Fruit fly (Drosophila melanogaster) S2 (cell line): ENCODE data around the gene CG33258.

Experiments used
- CG8478 ChIP-seq: fragments of >200 bp; optimal IDR thresholded peaks from 2 replicates; lab custom pipeline; 2018
- CTCF ChIP-seq, 2 experiments: fragments of >200 bp; optimal IDR thresholded peaks; 2 replicates each; lab custom pipeline; 2018

dm6 chr3L:16056101-16056891, 26.1 kb upstream of the CG33258 start:
- TF ChIP-seq CTCF (optimal IDR thresholded peaks at IDR 0.05; lab: Kevin White, UChicago) (no peak), CG8478 (lab: Kevin White, UChicago) (no peak)
